Worm (Caenorhabditis elegans) whole organism, L3 larva: ENCODE results near the gene F25B3.5.

Experiments used
- ceh-28 ChIP-seq: fragments of 150-350 bp; optimal IDR thresholded peaks from 2 replicates; lab custom pipeline; 2014; ENCODE audit warnings: missing biosample characterization, missing genetic modification reagents, missing genetic modification characterization
- elt-3 ChIP-seq, 3 experiments: fragments of 150-350 bp in 1 of 3; sonication (generic microtip) in 2 of 3; optimal IDR thresholded peaks; 2 replicates in 2 of 3; 4 replicates in 1 of 3; lab custom pipeline; 2014 to 2017; ENCODE audit warnings: missing biosample characterization in 3 of 3, missing genetic modification characterization in 3 of 3
- jun-1 ChIP-seq: fragments of 150-350 bp; optimal IDR thresholded peaks from 2 replicates; lab custom pipeline; 2014; ENCODE audit warnings: missing biosample characterization, missing genetic modification reagents, missing genetic modification characterization
- nhr-12 ChIP-seq: fragments of 150-350 bp; optimal IDR thresholded peaks from 2 replicates; lab custom pipeline; 2014; ENCODE audit warnings: missing biosample characterization, missing genetic modification characterization
- pqm-1 ChIP-seq: fragments of 150-350 bp; optimal IDR thresholded peaks from 2 replicates; lab custom pipeline; 2017; ENCODE audit warnings: missing biosample characterization, missing genetic modification characterization, inconsistent platforms
- snpc-4 ChIP-seq: fragments of 150-350 bp; optimal IDR thresholded peaks from 2 replicates; lab custom pipeline; 2014; ENCODE audit warnings: missing biosample characterization, missing genetic modification characterization
- ztf-11 ChIP-seq: fragments of 150-350 bp; optimal IDR thresholded peaks from 2 replicates; lab custom pipeline; 2014; ENCODE audit warnings: missing biosample characterization, missing genetic modification characterization

ce11 chrV:9584263-9584662 is 14.2 kb upstream of the F25B3.5 start:
- no peak for TF ChIP-seq ceh-28 (tag; lab: Kevin White, UChicago)
- no peak for TF ChIP-seq pqm-1 (tag; lab: Kevin White, UChicago)
- TF ChIP-seq snpc-4, result no peak
- TF ChIP-seq jun-1 (tag; lab: Kevin White, UChicago), result no peak
- TF ChIP-seq nhr-12, result no peak
- TF ChIP-seq ztf-11, result no peak
- TF ChIP-seq elt-3 (tag; optimal IDR thresholded peaks at IDR 0.05; lab: Kevin White, UChicago), result no peak
